Fruit fly (Drosophila melanogaster) whole organism, adult: ENCODE results near the gene CG9915.

Experiments used
- CG11617 ChIP-seq: fragments of 200-800 bp; sonication (Bioruptor generic); optimal IDR thresholded peaks from 2 replicates; lab custom pipeline; 2017; ENCODE audit warnings: mild to moderate bottlenecking, missing biosample characterization, missing genetic modification reagents, missing genetic modification characterization
- CG12768 ChIP-seq: fragments of 200-800 bp; sonication (Bioruptor generic); optimal IDR thresholded peaks from 2 replicates; lab custom pipeline; 2017; ENCODE audit warnings: missing biosample characterization, missing genetic modification characterization, mild to moderate bottlenecking, moderate library complexity, missing genetic modification reagents
- CG14711 ChIP-seq: fragments of 200-800 bp; sonication (Bioruptor generic); optimal IDR thresholded peaks from 2 replicates; lab custom pipeline; 2018; ENCODE audit warnings: missing biosample characterization, mild to moderate bottlenecking, missing genetic modification characterization, moderate library complexity
- CG1620 ChIP-seq: fragments of 200-800 bp; sonication (Bioruptor generic); optimal IDR thresholded peaks from 2 replicates; lab custom pipeline; 2016; ENCODE audit warnings: missing biosample characterization, missing genetic modification characterization
- CG33017 ChIP-seq: fragments of 200-800 bp; sonication (Bioruptor generic); optimal IDR thresholded peaks from 2 replicates; lab custom pipeline; 2018; ENCODE audit warnings: missing biosample characterization, mild to moderate bottlenecking, missing genetic modification characterization, moderate library complexity
- CG5204 ChIP-seq: fragments of 200-800 bp; sonication (Bioruptor generic); optimal IDR thresholded peaks from 2 replicates; lab custom pipeline; 2016; ENCODE audit warnings: missing biosample characterization, missing genetic modification characterization
- CG7045 ChIP-seq: fragments of 200-800 bp; sonication (Bioruptor generic); optimal IDR thresholded peaks from 2 replicates; lab custom pipeline; 2017; ENCODE audit warnings: missing biosample characterization, mild to moderate bottlenecking, missing genetic modification characterization
- CG7101 ChIP-seq: fragments of 200-800 bp; sonication (Bioruptor generic); optimal IDR thresholded peaks from 2 replicates; lab custom pipeline; 2018; ENCODE audit warnings: missing biosample characterization, mild to moderate bottlenecking, missing genetic modification characterization, moderate library complexity
- Clk ChIP-seq: fragments of 200-800 bp; sonication (Bioruptor generic); optimal IDR thresholded peaks from 2 replicates; lab custom pipeline; 2017; ENCODE audit warnings: missing biosample characterization, missing genetic modification characterization
- Crg-1 ChIP-seq: fragments of 200-800 bp; sonication (Bioruptor generic); optimal IDR thresholded peaks from 2 replicates; lab custom pipeline; 2016; ENCODE audit warnings: missing biosample characterization, missing genetic modification characterization
- Hr96 ChIP-seq: fragments of 200-800 bp; sonication (Bioruptor generic); optimal IDR thresholded peaks from 2 replicates; lab custom pipeline; 2016; ENCODE audit warnings: missing biosample characterization, missing genetic modification characterization
- Mnt ChIP-seq: fragments of 200-800 bp; sonication (Bioruptor generic); optimal IDR thresholded peaks from 2 replicates; lab custom pipeline; 2016; ENCODE audit warnings: missing biosample characterization, mild to moderate bottlenecking, missing genetic modification characterization
- bab1 ChIP-seq: fragments of 200-800 bp; sonication (Bioruptor generic); optimal IDR thresholded peaks from 3 replicates; lab custom pipeline; 2019; ENCODE audit warnings: missing biosample characterization, mild to moderate bottlenecking, missing genetic modification characterization, moderate library complexity
- cic ChIP-seq: fragments of 200-800 bp; sonication (Bioruptor generic); optimal IDR thresholded peaks from 2 replicates; lab custom pipeline; 2017; ENCODE audit warnings: missing biosample characterization, mild to moderate bottlenecking, missing genetic modification characterization, moderate library complexity
- cnc ChIP-seq, 2 experiments: fragments of >200 bp; optimal IDR thresholded peaks; 2 replicates each; lab custom pipeline; 2017
- kay ChIP-seq: fragments of 200-800 bp; sonication (Bioruptor generic); peaks from one replicate; lab custom pipeline; 2016; ENCODE audit warnings: missing biosample characterization, missing genetic modification characterization, borderline replicate concordance
- ovo ChIP-seq: fragments of 200-800 bp; sonication (Bioruptor generic); optimal IDR thresholded peaks from 2 replicates; lab custom pipeline; 2016; ENCODE audit warnings: missing biosample characterization, missing genetic modification characterization
- pad ChIP-seq: fragments of 200-800 bp; sonication (Bioruptor generic); optimal IDR thresholded peaks from 3 replicates; lab custom pipeline; 2017; ENCODE audit warnings: missing biosample characterization, missing genetic modification characterization, mild to moderate bottlenecking, moderate library complexity, missing genetic modification reagents
- tj ChIP-seq: fragments of 200-800 bp; sonication (Bioruptor generic); optimal IDR thresholded peaks from 3 replicates; lab custom pipeline; 2017; ENCODE audit warnings: missing biosample characterization, mild to moderate bottlenecking, missing genetic modification characterization, moderate library complexity
- toe ChIP-seq: fragments of 200-800 bp; sonication (Bioruptor generic); optimal IDR thresholded peaks from 2 replicates; lab custom pipeline; 2016; ENCODE audit warnings: missing biosample characterization, missing genetic modification characterization

CG9915 gene

DNA sequence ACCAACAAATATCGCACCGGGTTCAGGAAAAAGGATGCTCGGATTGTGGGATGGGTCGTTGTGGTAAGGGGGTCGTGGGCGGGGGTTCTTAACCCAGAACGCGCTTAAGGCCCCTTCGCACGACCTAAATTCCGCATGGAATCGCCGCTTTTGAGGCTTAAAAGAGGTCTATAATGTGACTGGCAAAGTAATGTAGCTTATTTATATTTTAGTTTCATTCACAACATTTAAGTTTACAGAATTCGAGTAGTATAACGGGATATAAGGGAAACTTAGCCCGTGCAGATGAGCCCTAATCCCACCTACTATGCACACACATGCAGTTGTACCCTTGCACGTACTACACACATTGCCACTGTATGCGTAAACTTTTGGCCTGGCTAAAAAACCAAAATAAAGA is 34.2 kb downstream of the CG9915 start:
- no peak for TF ChIP-seq kay (GFP tag; lab: Kevin White, UChicago)
- peak; percentile 62 for TF ChIP-seq CG5204 (GFP tag; lab: Kevin White, UChicago)
- peak; percentile 40 for TF ChIP-seq Mnt (GFP tag; lab: Kevin White, UChicago)
- TF ChIP-seq CG11617 (GFP tag; lab: Kevin White, UChicago) = peak; percentile 80
- no peak for TF ChIP-seq cic (GFP tag; lab: Kevin White, UChicago)
- TF ChIP-seq Crg-1 (GFP tag; lab: Kevin White, UChicago) = peak; percentile 20
- TF ChIP-seq Clk (GFP tag; lab: Kevin White, UChicago) = no peak
- TF ChIP-seq CG1620 = peak; percentile 20
- TF ChIP-seq ovo = peak; percentile 61
- TF ChIP-seq CG14711 (tag; lab: Kevin White, UChicago) = peak; percentile 74
- peak; percentile 68 for TF ChIP-seq CG12768
- TF ChIP-seq tj (GFP tag; lab: Kevin White, UChicago) = peak; percentile 70
- peak; percentile 65 for TF ChIP-seq CG33017 (tag; lab: Kevin White, UChicago)
- peak; percentile 89 for TF ChIP-seq CG7101
- peak; percentile 66 for TF ChIP-seq toe (GFP tag; lab: Kevin White, UChicago)
- TF ChIP-seq CG7045 (GFP tag; lab: Kevin White, UChicago) = peak; percentile 81
- TF ChIP-seq Hr96 (GFP tag; lab: Kevin White, UChicago) = peak; percentile 81
- peak; percentile 91 for TF ChIP-seq bab1 (GFP tag; lab: Kevin White, UChicago)
- TF ChIP-seq cnc (optimal IDR thresholded peaks at IDR 0.05; lab: Kevin White, UChicago) = no peak
- TF ChIP-seq pad (GFP tag; lab: Kevin White, UChicago) = peak; percentile 58

- TF ChIP-seq cnc (optimal IDR thresholded peaks at IDR 0.05; lab: Kevin White, UChicago) (peak in 1 of 2 experiments; percentile 59), ovo (peak; percentile 28), Mnt (GFP tag; lab: Kevin White, UChicago) (peak; percentile 33), Crg-1 (GFP tag; lab: Kevin White, UChicago) (no peak), Hr96 (GFP tag; lab: Kevin White, UChicago) (no peak), CG1620 (peak; percentile 30), CG33017 (tag; lab: Kevin White, UChicago) (peak; percentile 6)
Measured at dm6 chrX:16277878-16278506, 34.9 kb downstream of the CG9915 start, which contains the start of gene eas. Gene eas, plus strand, starts transcription at chrX:16278328.

dm6 chrX:16275854-16276338 is 37.0 kb downstream of the CG9915 start, which contains the start of the genes kat80 and Prosalpha4:
Gene kat80, minus strand, starts transcription at chrX:16276180.
Gene Prosalpha4, plus strand, starts transcription at chrX:16276270.
- TF ChIP-seq tj (GFP tag; lab: Kevin White, UChicago) = peak; percentile 41
- no peak for TF ChIP-seq CG12768
- no peak for TF ChIP-seq CG33017 (tag; lab: Kevin White, UChicago)
- TF ChIP-seq pad (GFP tag; lab: Kevin White, UChicago) = peak; percentile 22
- TF ChIP-seq CG7045 (GFP tag; lab: Kevin White, UChicago) = no peak
- TF ChIP-seq Hr96 (GFP tag; lab: Kevin White, UChicago) = no peak
- TF ChIP-seq kay (GFP tag; lab: Kevin White, UChicago) = no peak
- TF ChIP-seq Crg-1 (GFP tag; lab: Kevin White, UChicago) = no peak
- TF ChIP-seq ovo = peak; percentile 20
- peak; percentile 49 for TF ChIP-seq toe (GFP tag; lab: Kevin White, UChicago)
- peak; percentile 26 for TF ChIP-seq CG1620
- TF ChIP-seq bab1 (GFP tag; lab: Kevin White, UChicago) = no peak
- no peak for TF ChIP-seq CG5204 (GFP tag; lab: Kevin White, UChicago)
- TF ChIP-seq cnc (optimal IDR thresholded peaks at IDR 0.05; lab: Kevin White, UChicago) = no peak
- peak; percentile 72 for TF ChIP-seq CG14711 (tag; lab: Kevin White, UChicago)
- peak; percentile 68 for TF ChIP-seq CG11617 (GFP tag; lab: Kevin White, UChicago)
- no peak for TF ChIP-seq Clk (GFP tag; lab: Kevin White, UChicago)
- TF ChIP-seq Mnt (GFP tag; lab: Kevin White, UChicago) = peak; percentile 32
- TF ChIP-seq CG7101 = peak; percentile 68
- TF ChIP-seq cic (GFP tag; lab: Kevin White, UChicago) = no peak

DNA sequence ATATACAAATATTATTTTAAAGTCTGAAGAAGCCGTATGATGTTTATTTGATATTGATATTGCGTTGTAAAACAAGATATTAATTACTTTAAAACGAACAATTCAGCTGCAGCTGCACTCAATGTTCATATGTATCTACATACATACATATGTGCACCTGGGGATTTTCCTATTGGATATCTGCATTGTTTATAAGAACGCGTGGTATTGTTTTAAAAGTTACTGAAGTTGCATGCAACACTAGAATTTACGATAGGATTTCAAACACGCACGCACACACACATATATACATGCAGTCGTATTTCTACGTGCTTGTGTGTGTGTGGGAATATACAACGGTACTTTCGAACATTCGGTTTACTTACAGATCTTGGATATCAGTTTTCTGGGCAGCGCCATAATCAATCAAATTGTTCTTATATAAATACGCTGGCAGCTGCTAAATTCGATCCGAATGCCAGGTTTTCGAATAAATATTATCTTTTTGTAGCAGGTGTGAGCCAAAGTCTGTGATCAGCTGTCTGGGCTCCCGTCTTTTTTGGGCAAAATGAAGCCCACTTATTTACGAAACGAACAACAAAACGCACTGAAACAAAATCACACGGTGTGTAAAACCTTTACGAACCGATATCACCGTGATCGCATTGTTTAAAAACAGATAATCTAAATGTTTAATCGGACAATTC is 37.6 kb downstream of the CG9915 start:
- no peak for TF ChIP-seq tj (GFP tag; lab: Kevin White, UChicago)
- TF ChIP-seq ovo = peak; percentile 48
- TF ChIP-seq CG5204 (GFP tag; lab: Kevin White, UChicago) = no peak
- no peak for TF ChIP-seq CG1620
- no peak for TF ChIP-seq cnc (optimal IDR thresholded peaks at IDR 0.05; lab: Kevin White, UChicago)
- no peak for TF ChIP-seq Clk (GFP tag; lab: Kevin White, UChicago)
- TF ChIP-seq CG33017 (tag; lab: Kevin White, UChicago) = no peak

DNA sequence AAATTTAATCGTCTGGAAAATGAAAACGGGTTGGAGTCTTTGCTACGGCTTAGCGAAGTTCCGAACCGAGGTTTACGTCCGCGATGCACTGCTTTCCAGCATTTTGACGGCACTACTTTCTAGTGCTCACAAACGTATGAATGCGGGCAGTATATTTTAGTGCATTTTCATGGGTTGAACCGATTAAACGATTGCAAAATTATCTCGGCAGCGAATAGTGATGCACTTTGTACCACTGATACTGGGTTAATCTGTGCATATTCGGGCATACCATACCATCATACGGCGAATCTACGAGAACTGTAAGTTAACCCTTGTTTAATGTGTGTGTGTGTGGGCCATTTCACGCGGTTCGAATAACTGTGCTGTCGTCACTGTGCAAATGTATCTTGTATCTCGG is 42.1 kb downstream of the CG9915 start, which contains the start of gene Mfe2:
TSS of gene Mfe2 (plus strand) at position 157 of the 400 bp plus-strand sequence.
- TF ChIP-seq Crg-1 (GFP tag; lab: Kevin White, UChicago) (peak; percentile 84), cic (GFP tag; lab: Kevin White, UChicago) (peak; percentile 53), CG33017 (tag; lab: Kevin White, UChicago) (peak; percentile 36), tj (GFP tag; lab: Kevin White, UChicago) (peak; percentile 22), CG1620 (peak; percentile 86), CG7101 (peak; percentile 67), CG5204 (GFP tag; lab: Kevin White, UChicago) (peak; percentile 10), bab1 (GFP tag; lab: Kevin White, UChicago) (peak; percentile 70), kay (GFP tag; lab: Kevin White, UChicago) (no peak), ovo (peak; percentile 76), pad (GFP tag; lab: Kevin White, UChicago) (peak; percentile 74), CG11617 (GFP tag; lab: Kevin White, UChicago) (peak; percentile 63), cnc (optimal IDR thresholded peaks at IDR 0.05; lab: Kevin White, UChicago) (no peak), CG12768 (peak; percentile 85), CG7045 (GFP tag; lab: Kevin White, UChicago) (peak; percentile 8), Hr96 (GFP tag; lab: Kevin White, UChicago) (no peak), toe (GFP tag; lab: Kevin White, UChicago) (peak; percentile 49), Mnt (GFP tag; lab: Kevin White, UChicago) (peak; percentile 74), Clk (GFP tag; lab: Kevin White, UChicago) (peak; percentile 6), CG14711 (tag; lab: Kevin White, UChicago) (peak; percentile 44)
